Fruit fly (Drosophila melanogaster): ENCODE measurements around the gene CG10747.

- TF ChIP-seq h (optimal IDR thresholded peaks at IDR 0.05), result no peak
- TF ChIP-seq ttk (optimal IDR thresholded peaks at IDR 0.05), result no peak
- TF ChIP-seq psq (optimal IDR thresholded peaks at IDR 0.05), result no peak
- no peak for TF ChIP-seq Sin3A (optimal IDR thresholded peaks at IDR 0.05)
- TF ChIP-seq Myc (optimal IDR thresholded peaks at IDR 0.05), result no peak
- no peak for TF ChIP-seq insv (optimal IDR thresholded peaks at IDR 0.05)
These were observed 13.4 kb downstream of the CG10747 start for dm6 chr2L:20077423-20078401.
